Fruit fly (Drosophila melanogaster) whole organism, embryonic: ENCODE data around the gene CG6178.

ENCODE experiments used
- Aef1 ChIP-seq: fragments of 200-800 bp; sonication (Bioruptor generic); IDR thresholded peaks from 3 replicates; pipeline ENCODE4 v1.3.6; 2022; ENCODE audit warnings: missing biosample characterization, missing genetic modification characterization
- Antp ChIP-seq: fragments of 200-800 bp; sonication (Bioruptor generic); optimal IDR thresholded peaks from 3 replicates; lab custom pipeline; 2016; ENCODE audit warnings: missing biosample characterization, missing genetic modification characterization
- BEAF-32 ChIP-seq: fragments of 200-800 bp; sonication (Bioruptor generic); optimal IDR thresholded peaks from 3 replicates; lab custom pipeline; 2017; ENCODE audit warnings: missing biosample characterization, missing genetic modification characterization, mild to moderate bottlenecking, moderate library complexity, missing genetic modification reagents
- Blimp-1 ChIP-seq: fragments of 200-800 bp; sonication (Bioruptor generic); optimal IDR thresholded peaks from 3 replicates; lab custom pipeline; 2018; ENCODE audit warnings: missing biosample characterization, missing genetic modification characterization, mild to moderate bottlenecking, moderate library complexity, missing genetic modification reagents
- BtbVII ChIP-seq: fragments of 200-800 bp; sonication (Bioruptor generic); optimal IDR thresholded peaks from 3 replicates; lab custom pipeline; 2017; ENCODE audit warnings: missing biosample characterization, mild to moderate bottlenecking, missing genetic modification characterization
- CG10209 ChIP-seq: fragments of 200-800 bp; sonication (Bioruptor generic); optimal IDR thresholded peaks from 3 replicates; lab custom pipeline; 2017; ENCODE audit warnings: missing biosample characterization, mild to moderate bottlenecking, missing genetic modification characterization, missing genetic modification reagents
- CG11560 ChIP-seq: fragments of 200-800 bp; sonication (Bioruptor generic); IDR thresholded peaks from 3 replicates; pipeline ENCODE4 v1.3.6; 2022; ENCODE audit warnings: missing biosample characterization, missing genetic modification characterization
- CG12236 ChIP-seq: fragments of 200-800 bp; sonication (Bioruptor generic); optimal IDR thresholded peaks from 2 replicates; lab custom pipeline; 2016; ENCODE audit warnings: missing biosample characterization, missing genetic modification characterization
- CG12769 ChIP-seq: fragments of 200-800 bp; sonication (Bioruptor generic); optimal IDR thresholded peaks from 2 replicates; lab custom pipeline; 2019; ENCODE audit warnings: missing biosample characterization, mild to moderate bottlenecking, missing genetic modification characterization, moderate library complexity
- CG13624 ChIP-seq: fragments of 200-800 bp; sonication (Bioruptor generic); optimal IDR thresholded peaks from 2 replicates; lab custom pipeline; 2016; ENCODE audit warnings: missing biosample characterization, missing genetic modification characterization
- CG14014 ChIP-seq: fragments of 200-800 bp; sonication (Bioruptor generic); IDR thresholded peaks from 2 replicates; pipeline ENCODE4 v1.3.6; 2022; ENCODE audit warnings: missing biosample characterization, missing genetic modification characterization
- CG16779 ChIP-seq: fragments of 200-800 bp; sonication (Bioruptor generic); IDR thresholded peaks from 2 replicates; pipeline ENCODE4 v1.3.6; 2022; ENCODE audit warnings: missing biosample characterization, missing genetic modification characterization
- CG17328 ChIP-seq: fragments of 200-800 bp; sonication (Bioruptor generic); IDR thresholded peaks from 2 replicates; pipeline ENCODE4 v1.3.6; 2022; ENCODE audit warnings: missing biosample characterization, missing genetic modification characterization
- CG17359 ChIP-seq: fragments of 200-800 bp; sonication (Bioruptor generic); optimal IDR thresholded peaks from 3 replicates; lab custom pipeline; 2018; ENCODE audit warnings: missing biosample characterization, mild to moderate bottlenecking, missing genetic modification characterization, moderate library complexity
- CG17612 ChIP-seq: fragments of 200-800 bp; sonication (Bioruptor generic); IDR thresholded peaks from 2 replicates; pipeline ENCODE4 v1.3.6; 2022; ENCODE audit warnings: missing biosample characterization, missing genetic modification characterization
- CG18262 ChIP-seq: fragments of 200-800 bp; optimal IDR thresholded peaks from 3 replicates; lab custom pipeline; 2019; ENCODE audit warnings: missing biosample characterization, mild to moderate bottlenecking, missing genetic modification characterization, moderate library complexity
- CG31224 ChIP-seq: fragments of 200-800 bp; sonication (Bioruptor generic); IDR thresholded peaks from 2 replicates; pipeline ENCODE4 v1.3.6; 2022; ENCODE audit warnings: missing biosample characterization, missing genetic modification characterization
- CG32767 ChIP-seq: fragments of 200-800 bp; sonication (Bioruptor generic); IDR thresholded peaks from 2 replicates; pipeline ENCODE4 v1.3.6; 2022; ENCODE audit warnings: missing biosample characterization, missing genetic modification characterization
- CG4404 ChIP-seq: fragments of 200-800 bp; sonication (Bioruptor generic); IDR thresholded peaks from 2 replicates; pipeline ENCODE4 v1.3.6; 2022; ENCODE audit warnings: missing biosample characterization, missing genetic modification characterization
- CG7745 ChIP-seq: fragments of 200-800 bp; sonication (Bioruptor generic); optimal IDR thresholded peaks from 2 replicates; lab custom pipeline; 2018; ENCODE audit warnings: missing biosample characterization, mild to moderate bottlenecking, missing genetic modification characterization, moderate library complexity
- CG8388 ChIP-seq: fragments of 200-800 bp; sonication (Bioruptor generic); optimal IDR thresholded peaks from 2 replicates; lab custom pipeline; 2019; ENCODE audit warnings: missing biosample characterization, mild to moderate bottlenecking, missing genetic modification characterization, moderate library complexity
- Dll ChIP-seq: fragments of 200-800 bp; sonication (Bioruptor generic); IDR thresholded peaks from 4 replicates; pipeline ENCODE4 v1.3.6; 2022; ENCODE audit warnings: missing biosample characterization, missing genetic modification characterization; ENCODE audit not compliant: partially characterized antibody
- ERR ChIP-seq: fragments of 200-800 bp; sonication (Bioruptor generic); optimal IDR thresholded peaks from 2 replicates; lab custom pipeline; 2016; ENCODE audit warnings: missing biosample characterization, missing genetic modification characterization
- Hr78 ChIP-seq, 2 experiments: fragments of 200-800 bp in 1 of 2; fragments of >200 bp in 1 of 2; sonication (Bioruptor generic) in 1 of 2; optimal IDR thresholded peaks; 2 replicates each; lab custom pipeline; 2017 to 2019; ENCODE audit warnings: missing biosample characterization in 2 of 2, missing genetic modification characterization in 2 of 2, mild to moderate bottlenecking in 1 of 2, moderate library complexity in 1 of 2
- MBD-R2 ChIP-seq: fragments of 200-800 bp; sonication (Bioruptor generic); IDR thresholded peaks from 2 replicates; pipeline ENCODE4 v1.3.6; 2022; ENCODE audit warnings: missing biosample characterization, missing genetic modification characterization
- Myb ChIP-seq: fragments of 200-800 bp; sonication (Bioruptor generic); optimal IDR thresholded peaks from 2 replicates; lab custom pipeline; 2016; ENCODE audit warnings: missing biosample characterization, missing genetic modification characterization
- NC2β ChIP-seq: fragments of 200-800 bp; sonication (Bioruptor generic); optimal IDR thresholded peaks from 2 replicates; lab custom pipeline; 2016; ENCODE audit warnings: missing biosample characterization, missing genetic modification characterization
- NFAT ChIP-seq: fragments of 200-800 bp; sonication (Bioruptor generic); IDR thresholded peaks from 2 replicates; pipeline ENCODE4 v1.3.6; 2022; ENCODE audit warnings: missing biosample characterization, missing genetic modification characterization
- Poxn ChIP-seq: fragments of 200-800 bp; sonication (Bioruptor generic); IDR thresholded peaks from 2 replicates; pipeline ENCODE4 v1.3.6; 2022; ENCODE audit warnings: missing biosample characterization, missing genetic modification characterization
- Ravus ChIP-seq: fragments of 200-800 bp; sonication (Bioruptor generic); IDR thresholded peaks from 2 replicates; pipeline ENCODE4 v1.3.6; 2022; ENCODE audit warnings: missing biosample characterization, missing genetic modification characterization
- Rx ChIP-seq: fragments of 200-800 bp; sonication (Bioruptor generic); IDR thresholded peaks from 2 replicates; pipeline ENCODE4 v1.3.6; 2022; ENCODE audit warnings: missing biosample characterization, missing genetic modification characterization
- Spps ChIP-seq: fragments of 200-800 bp; sonication (Bioruptor generic); optimal IDR thresholded peaks from 2 replicates; lab custom pipeline; 2018; ENCODE audit warnings: missing biosample characterization, mild to moderate bottlenecking, missing genetic modification characterization
- Taf1 ChIP-seq: fragments of 200-800 bp; sonication (Bioruptor generic); IDR thresholded peaks from 2 replicates; pipeline ENCODE4 v1.3.6; 2022; ENCODE audit warnings: missing biosample characterization, missing genetic modification characterization
- cas ChIP-seq: fragments of 200-800 bp; sonication (Bioruptor generic); IDR thresholded peaks from 2 replicates; pipeline ENCODE4 v1.3.6; 2022; ENCODE audit warnings: missing biosample characterization, missing genetic modification characterization
- chinmo ChIP-seq: fragments of 200-800 bp; sonication (Bioruptor generic); IDR thresholded peaks from 4 replicates; pipeline ENCODE4 v1.3.6; 2022; ENCODE audit warnings: missing biosample characterization, missing genetic modification characterization; ENCODE audit not compliant: partially characterized antibody
- chm ChIP-seq: fragments of 200-800 bp; sonication (Bioruptor generic); IDR thresholded peaks from 2 replicates; pipeline ENCODE4 v1.3.6; 2022; ENCODE audit warnings: missing biosample characterization, missing genetic modification characterization
- ci ChIP-seq: fragments of 200-800 bp; sonication (Bioruptor generic); IDR thresholded peaks from 3 replicates; pipeline ENCODE4 v1.3.6; 2022; ENCODE audit warnings: missing biosample characterization, missing genetic modification characterization
- eyg ChIP-seq: fragments of 200-800 bp; sonication (Bioruptor generic); optimal IDR thresholded peaks from 3 replicates; lab custom pipeline; 2016; ENCODE audit warnings: missing biosample characterization, missing genetic modification characterization
- fd64A ChIP-seq: fragments of 200-800 bp; sonication (Bioruptor generic); optimal IDR thresholded peaks from 3 replicates; lab custom pipeline; 2018; ENCODE audit warnings: missing biosample characterization, mild to moderate bottlenecking, missing genetic modification characterization
- gce ChIP-seq: fragments of 200-800 bp; sonication (Bioruptor generic); IDR thresholded peaks from 3 replicates; pipeline ENCODE4 v1.3.6; 2022; ENCODE audit warnings: missing biosample characterization, missing genetic modification characterization
- hth ChIP-seq: fragments of >200 bp; optimal IDR thresholded peaks from 2 replicates; lab custom pipeline; 2017; ENCODE audit warnings: inconsistent platforms
- lbe ChIP-seq: fragments of 200-800 bp; sonication (Bioruptor generic); optimal IDR thresholded peaks from 2 replicates; lab custom pipeline; 2016; ENCODE audit warnings: missing biosample characterization, mild to moderate bottlenecking, missing genetic modification characterization
- lilli ChIP-seq: fragments of 200-800 bp; sonication (Bioruptor generic); optimal IDR thresholded peaks from 3 replicates; lab custom pipeline; 2016; ENCODE audit warnings: missing biosample characterization, missing genetic modification characterization
- onecut ChIP-seq: fragments of 200-800 bp; sonication (Bioruptor generic); IDR thresholded peaks from 2 replicates; pipeline ENCODE4 v1.3.6; 2022; ENCODE audit warnings: missing biosample characterization, missing genetic modification characterization
- phol ChIP-seq: fragments of 200-800 bp; sonication (Bioruptor generic); optimal IDR thresholded peaks from 3 replicates; lab custom pipeline; 2018; ENCODE audit warnings: missing biosample characterization, mild to moderate bottlenecking, missing genetic modification characterization, moderate library complexity
- pnt ChIP-seq: fragments of 200-800 bp; sonication (Bioruptor generic); optimal IDR thresholded peaks from 3 replicates; lab custom pipeline; 2016; ENCODE audit warnings: missing biosample characterization, missing genetic modification characterization
- seq ChIP-seq: fragments of 200-800 bp; sonication (Bioruptor generic); IDR thresholded peaks from 2 replicates; pipeline ENCODE4 v1.3.6; 2022; ENCODE audit warnings: missing biosample characterization, missing genetic modification characterization
- shn ChIP-seq: fragments of 200-800 bp; sonication (Bioruptor generic); optimal IDR thresholded peaks from 3 replicates; lab custom pipeline; 2016; ENCODE audit warnings: missing biosample characterization, missing genetic modification characterization
- sna ChIP-seq: fragments of 200-800 bp; sonication (Bioruptor generic); IDR thresholded peaks from 2 replicates; pipeline ENCODE4 v1.3.6; 2022; ENCODE audit warnings: missing biosample characterization, missing genetic modification characterization; ENCODE audit not compliant: partially characterized antibody
- toy ChIP-seq: fragments of 200-800 bp; sonication (Bioruptor generic); IDR thresholded peaks from 2 replicates; pipeline ENCODE4 v1.3.6; 2022; ENCODE audit warnings: missing biosample characterization, missing genetic modification characterization
- vfl ChIP-seq: fragments of 200-800 bp; sonication (Bioruptor generic); optimal IDR thresholded peaks from 2 replicates; lab custom pipeline; 2016; ENCODE audit warnings: missing biosample characterization, missing genetic modification characterization

Gene CG6178

dm6 chr3R:24188619-24189018 lies 36.5 kb downstream of the CG6178 start, which contains the start of gene CG5515 (continued):
- TF ChIP-seq CG18262 = peak; percentile 64
- peak; percentile 76 for TF ChIP-seq CG4404 (GFP tag; lab: Robert Waterston, UW)
- peak; percentile 41 for TF ChIP-seq CG8388 (GFP tag; lab: Kevin White, UChicago)
- TF ChIP-seq cas (GFP tag; lab: Robert Waterston, UW) = 0 out of 2 replicates have a peak, but pooled peaks have one; percentile 9
- TF ChIP-seq CG17359 = peak; percentile 50
- TF ChIP-seq seq (GFP tag; lab: Robert Waterston, UW) = no peak
- TF ChIP-seq MBD-R2 (GFP tag; lab: Robert Waterston, UW) = peak; percentile 88
- peak; percentile 70; the same call in 1 of the 2 replicates for TF ChIP-seq CG14014
- peak; percentile 89 for TF ChIP-seq shn (GFP tag; lab: Kevin White, UChicago)
- peak; percentile 47; the same call in 1 of the 2 replicates for TF ChIP-seq CG31224 (GFP tag; lab: Robert Waterston, UW)
- TF ChIP-seq CG12769 (tag; lab: Kevin White, UChicago) = peak; percentile 75
- TF ChIP-seq CG17612 (GFP tag; lab: Robert Waterston, UW) = peak; percentile 27; the same call in 1 of the 2 replicates
- peak; percentile 4; the same call in 1 of the 2 replicates for TF ChIP-seq Ravus (GFP tag; lab: Robert Waterston, UW)
- TF ChIP-seq Hr78 (GFP tag; optimal IDR thresholded peaks at IDR 0.05; lab: Kevin White, UChicago) = no peak
- peak; percentile 48 for TF ChIP-seq eyg (GFP tag; lab: Kevin White, UChicago)
- TF ChIP-seq CG17328 (GFP tag; lab: Robert Waterston, UW) = peak; percentile 85
- peak; percentile 38; the same call in 1 of the 3 replicates for TF ChIP-seq gce (GFP tag; lab: Robert Waterston, UW)
- no peak for TF ChIP-seq toy (GFP tag; lab: Robert Waterston, UW)
- TF ChIP-seq Dll (GFP tag; lab: Robert Waterston, UW) = peak; percentile 75
- TF ChIP-seq CG10209 (GFP tag; lab: Kevin White, UChicago) = peak; percentile 49
- peak; percentile 95 for TF ChIP-seq phol (tag; lab: Kevin White, UChicago)
- TF ChIP-seq lilli (GFP tag; lab: Kevin White, UChicago) = peak; percentile 88
- TF ChIP-seq CG32767 (GFP tag; lab: Robert Waterston, UW) = peak; percentile 75; the same call in 1 of the 2 replicates
- peak; percentile 32 for TF ChIP-seq CG12236 (GFP tag; lab: Kevin White, UChicago)
- peak; percentile 74 for TF ChIP-seq chm (GFP tag; lab: Robert Waterston, UW)
- peak; percentile 32 for TF ChIP-seq BEAF-32
- TF ChIP-seq Myb (GFP tag; lab: Kevin White, UChicago) = peak; percentile 62
- peak; percentile 91 for TF ChIP-seq sna (GFP tag; lab: Robert Waterston, UW)
- peak; percentile 70 for TF ChIP-seq NFAT (GFP tag; lab: Robert Waterston, UW)
- peak; percentile 77 for TF ChIP-seq onecut (GFP tag; lab: Robert Waterston, UW)
- TF ChIP-seq BtbVII (GFP tag; lab: Kevin White, UChicago) = no peak
- TF ChIP-seq CG7745 (tag; lab: Kevin White, UChicago) = no peak
- TF ChIP-seq vfl (GFP tag; lab: Kevin White, UChicago) = peak; percentile 47
- TF ChIP-seq ERR (GFP tag; lab: Kevin White, UChicago) = no peak
- TF ChIP-seq Antp (GFP tag; lab: Kevin White, UChicago) = peak; percentile 63
- TF ChIP-seq CG16779 (GFP tag; lab: Robert Waterston, UW) = no peak
- TF ChIP-seq Poxn (GFP tag; lab: Robert Waterston, UW) = no peak
- no peak for TF ChIP-seq hth (lab: Kevin White, UChicago)
- no peak for TF ChIP-seq fd64A (GFP tag; lab: Kevin White, UChicago)
- peak; percentile 20 for TF ChIP-seq Spps (tag; lab: Kevin White, UChicago)
- peak; percentile 61 for TF ChIP-seq NC2β (GFP tag; lab: Kevin White, UChicago)
- 0 out of 4 replicates have a peak, but pooled peaks have one; percentile 30 for TF ChIP-seq chinmo (GFP tag; lab: Robert Waterston, UW)
- TF ChIP-seq Aef1 = peak; percentile 73
- peak; percentile 70 for TF ChIP-seq Rx
- peak; percentile 64; the same call in 1 of the 2 replicates for TF ChIP-seq Taf1
- TF ChIP-seq Blimp-1 (GFP tag; lab: Kevin White, UChicago) = peak; percentile 80
- TF ChIP-seq lbe = peak; percentile 75
- TF ChIP-seq ci (GFP tag; lab: Robert Waterston, UW) = peak; percentile 91
- TF ChIP-seq pnt (GFP tag; lab: Kevin White, UChicago) = peak; percentile 68
- peak; percentile 64; the same call in 2 of the 3 replicates for TF ChIP-seq CG11560 (tag; lab: Robert Waterston, UW)
- TF ChIP-seq CG13624 = peak; percentile 82
